Worm (Caenorhabditis elegans) whole organism, L3 larva: ENCODE data around the gene acp-5.

ENCODE experiments used
- R02D3.7 ChIP-seq: fragments of 150-350 bp; optimal IDR thresholded peaks from 2 replicates; lab custom pipeline; 2014; ENCODE audit warnings: missing biosample characterization, missing genetic modification characterization
- elt-3 ChIP-seq, 3 experiments: fragments of 150-350 bp in 1 of 3; sonication (generic microtip) in 2 of 3; optimal IDR thresholded peaks; 2 replicates in 2 of 3; 4 replicates in 1 of 3; lab custom pipeline; 2014 to 2017; ENCODE audit warnings: missing biosample characterization in 3 of 3, missing genetic modification characterization in 3 of 3
- lsy-12 ChIP-seq: sonication (generic microtip); optimal IDR thresholded peaks from 2 replicates; lab custom pipeline; 2016; ENCODE audit warnings: mild to moderate bottlenecking, missing genetic modification characterization, missing compliant biosample characterization
- nhr-11 ChIP-seq: fragments of 150-350 bp; optimal IDR thresholded peaks from 2 replicates; lab custom pipeline; 2014; ENCODE audit warnings: missing biosample characterization, missing genetic modification characterization
- nhr-77 ChIP-seq: fragments of 150-350 bp; optimal IDR thresholded peaks from 2 replicates; lab custom pipeline; 2014; ENCODE audit warnings: missing biosample characterization, missing genetic modification characterization
- sea-2 ChIP-seq: fragments of 150-350 bp; sonication (generic microtip); optimal IDR thresholded peaks from 4 replicates; lab custom pipeline; 2014; ENCODE audit warnings: missing biosample characterization, missing genetic modification reagents, missing genetic modification characterization
- skn-1 ChIP-seq: fragments of 150-350 bp; optimal IDR thresholded peaks from 2 replicates; lab custom pipeline; 2014; ENCODE audit warnings: missing biosample characterization, missing genetic modification characterization
- unc-39 ChIP-seq: sonication (generic microtip); optimal IDR thresholded peaks from 4 replicates; lab custom pipeline; 2017; ENCODE audit warnings: missing biosample characterization, missing genetic modification characterization

DNA sequence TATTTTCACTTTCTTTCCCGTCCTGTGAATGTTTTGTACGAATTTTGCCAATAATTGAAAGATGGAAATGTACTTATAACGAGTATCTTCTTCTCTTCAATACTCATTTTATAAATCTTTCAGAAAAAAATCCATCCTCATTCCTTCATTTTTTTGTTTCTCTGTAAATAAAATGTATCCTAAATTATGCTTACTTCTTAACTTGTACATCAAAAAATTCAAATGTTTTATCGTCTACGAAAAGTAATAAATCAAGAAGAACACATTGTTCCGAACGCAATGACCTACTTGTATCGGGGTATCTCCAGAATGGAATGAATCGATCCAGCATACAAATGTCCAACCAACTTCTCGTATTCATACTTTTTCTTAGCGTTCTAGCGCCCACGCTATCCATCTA is 43.0 kb upstream of the acp-5 start, which contains the start of gene F46G11.6:
- TF ChIP-seq lsy-12 (tag; lab: Kevin White, UChicago) (no peak), nhr-77 (no peak), sea-2 (GFP tag; lab: Kevin White, UChicago) (no peak), R02D3.7 (tag; lab: Kevin White, UChicago) (no peak), nhr-11 (tag; lab: Kevin White, UChicago) (no peak), skn-1 (tag; lab: Kevin White, UChicago) (no peak), elt-3 (tag; optimal IDR thresholded peaks at IDR 0.05; lab: Kevin White, UChicago) (no peak), unc-39 (tag; lab: Kevin White, UChicago) (no peak)
